Worm (Caenorhabditis elegans): ENCODE results near the gene idpp-13.

Gene idpp-13

ce11 chrIII:919322-919721 is 2.5 kb upstream of the idpp-13 start, which contains the start of gene F23H11.7:
Gene F23H11.7, minus strand, starts transcription at chrIII:919422.
- TF ChIP-seq fos-1 (tag; optimal IDR thresholded peaks at IDR 0.05) = no peak
- TF ChIP-seq ama-1 (optimal IDR thresholded peaks at IDR 0.05) = no peak
- TF ChIP-seq nhr-237 (tag; optimal IDR thresholded peaks at IDR 0.05) = no peak
- no peak for TF ChIP-seq snpc-4 (tag; optimal IDR thresholded peaks at IDR 0.05)
- TF ChIP-seq unc-39 (tag; optimal IDR thresholded peaks at IDR 0.05) = no peak
- TF ChIP-seq elt-2 (tag; optimal IDR thresholded peaks at IDR 0.05) = no peak
- no peak for TF ChIP-seq nhr-67 (tag; optimal IDR thresholded peaks at IDR 0.05)
- TF ChIP-seq eor-1 (tag; optimal IDR thresholded peaks at IDR 0.05) = no peak
- no peak for TF ChIP-seq pqm-1 (tag; optimal IDR thresholded peaks at IDR 0.05)
- no peak for TF ChIP-seq fkh-2 (tag; optimal IDR thresholded peaks at IDR 0.05)
- TF ChIP-seq mdl-1 (tag; optimal IDR thresholded peaks at IDR 0.05) = no peak

- TF ChIP-seq ceh-28 (tag; optimal IDR thresholded peaks at IDR 0.05) = peak; percentile 66
- no peak for TF ChIP-seq zag-1 (tag; optimal IDR thresholded peaks at IDR 0.05)
- no peak for TF ChIP-seq nhr-28 (tag; optimal IDR thresholded peaks at IDR 0.05)
- TF ChIP-seq elt-2 (tag; optimal IDR thresholded peaks at IDR 0.05) = peak; percentile 19
- peak; percentile 39 for TF ChIP-seq lin-15B (tag; optimal IDR thresholded peaks at IDR 0.05)
- TF ChIP-seq nfya-1 (tag; optimal IDR thresholded peaks at IDR 0.05; ENCODE audit: insufficient read depth) = peak; percentile 50
- no peak for TF ChIP-seq fkh-10 (GFP tag; optimal IDR thresholded peaks at IDR 0.05)
- no peak for TF ChIP-seq unc-39 (tag; optimal IDR thresholded peaks at IDR 0.05)
- TF ChIP-seq nhr-12 (tag; optimal IDR thresholded peaks at IDR 0.05) = no peak
- no peak for TF ChIP-seq nhr-77 (tag; optimal IDR thresholded peaks at IDR 0.05)
- no peak for TF ChIP-seq jun-1 (tag; optimal IDR thresholded peaks at IDR 0.05)
- no peak for TF ChIP-seq eor-1 (tag; optimal IDR thresholded peaks at IDR 0.05)
- TF ChIP-seq ceh-82 (tag; optimal IDR thresholded peaks at IDR 0.05) = no peak
- TF ChIP-seq fos-1 (tag; optimal IDR thresholded peaks at IDR 0.05) = no peak
- no peak for TF ChIP-seq tbx-2 (tag; optimal IDR thresholded peaks at IDR 0.05)
- TF ChIP-seq fkh-2 (tag; optimal IDR thresholded peaks at IDR 0.05) = no peak
- peak; percentile 13 for TF ChIP-seq nhr-23 (tag; optimal IDR thresholded peaks at IDR 0.05)
- peak; percentile 62 for TF ChIP-seq pha-4 (tag; optimal IDR thresholded peaks at IDR 0.05)
- peak; percentile 54 for TF ChIP-seq snpc-4 (tag; optimal IDR thresholded peaks at IDR 0.05)
- peak; percentile 64 for TF ChIP-seq nhr-25 (tag; optimal IDR thresholded peaks at IDR 0.05)
- TF ChIP-seq nhr-237 (tag; optimal IDR thresholded peaks at IDR 0.05) = no peak
- no peak for TF ChIP-seq elt-1 (tag; optimal IDR thresholded peaks at IDR 0.05)
- TF ChIP-seq mdl-1 (tag; optimal IDR thresholded peaks at IDR 0.05) = no peak
- no peak for TF ChIP-seq nhr-67 (tag; optimal IDR thresholded peaks at IDR 0.05)
These were observed 6.1 kb downstream of the idpp-13 start, which contains the start of the genes F23H11.5 and bra-2 for ce11 chrIII:910540-911311. Gene F23H11.5, minus strand, starts transcription at chrIII:910590. Gene bra-2, plus strand, starts transcription at chrIII:911261.

ce11 chrIII:909540-909939 is 7.3 kb downstream of the idpp-13 start, which contains the start of gene crls-1:
Gene crls-1, minus strand, starts transcription at chrIII:909902.
- TF ChIP-seq ceh-28 (tag; optimal IDR thresholded peaks at IDR 0.05) (no peak), elt-3 (tag; optimal IDR thresholded peaks at IDR 0.05) (no peak), ama-1 (optimal IDR thresholded peaks at IDR 0.05) (peak; percentile 51)

- TF ChIP-seq ztf-4 (tag; optimal IDR thresholded peaks at IDR 0.05) (no peak), tbx-2 (tag; optimal IDR thresholded peaks at IDR 0.05) (no peak), pha-4 (tag; optimal IDR thresholded peaks at IDR 0.05) (peak; percentile 79), elt-1 (tag; optimal IDR thresholded peaks at IDR 0.05) (no peak), jun-1 (tag; optimal IDR thresholded peaks at IDR 0.05) (peak; percentile 56), unc-62 (GFP tag; optimal IDR thresholded peaks at IDR 0.05) (no peak), nhr-43 (tag; optimal IDR thresholded peaks at IDR 0.05; ENCODE audit: poor library complexity, severe bottlenecking) (no peak), nhr-25 (tag; optimal IDR thresholded peaks at IDR 0.05) (peak; percentile 31), nhr-77 (tag; optimal IDR thresholded peaks at IDR 0.05) (no peak), nhr-67 (tag; optimal IDR thresholded peaks at IDR 0.05) (no peak), nhr-28 (tag; optimal IDR thresholded peaks at IDR 0.05) (no peak), ceh-9 (tag; optimal IDR thresholded peaks at IDR 0.05) (no peak), eor-1 (tag; optimal IDR thresholded peaks at IDR 0.05) (no peak), pqm-1 (tag; optimal IDR thresholded peaks at IDR 0.05) (no peak), lsy-12 (tag; optimal IDR thresholded peaks at IDR 0.05) (no peak), nfya-1 (tag; optimal IDR thresholded peaks at IDR 0.05; ENCODE audit: insufficient read depth) (no peak), egl-27 (tag; optimal IDR thresholded peaks at IDR 0.05) (no peak), sea-2 (GFP tag; optimal IDR thresholded peaks at IDR 0.05) (no peak), egl-5 (tag; optimal IDR thresholded peaks at IDR 0.05) (no peak), hmg-11 (tag; optimal IDR thresholded peaks at IDR 0.05) (peak; percentile 38), ama-1 (optimal IDR thresholded peaks at IDR 0.05) (no peak), nhr-23 (tag; optimal IDR thresholded peaks at IDR 0.05) (peak; percentile 21)
These were observed 8.8 kb downstream of the idpp-13 start for ce11 chrIII:907990-908389.
